Worm (Caenorhabditis elegans): ENCODE data around the gene xdh-1.

ce11 chrIV:14387766-14388553 is 24.7 kb downstream of the xdh-1 start:
- no peak for TF ChIP-seq pha-4 (tag; optimal IDR thresholded peaks at IDR 0.05)
- no peak for TF ChIP-seq nhr-28 (tag; optimal IDR thresholded peaks at IDR 0.05)
- no peak for TF ChIP-seq ces-1 (GFP tag; optimal IDR thresholded peaks at IDR 0.05)
- no peak for TF ChIP-seq unc-120 (tag; optimal IDR thresholded peaks at IDR 0.05; ENCODE audit: poor library complexity, severe bottlenecking)
- no peak for TF ChIP-seq nhr-76 (tag; optimal IDR thresholded peaks at IDR 0.05)
- TF ChIP-seq unc-62 (GFP tag; optimal IDR thresholded peaks at IDR 0.05): no peak
- no peak for TF ChIP-seq drap-1 (GFP tag; optimal IDR thresholded peaks at IDR 0.05)
- TF ChIP-seq cnd-1 (tag; optimal IDR thresholded peaks at IDR 0.05): no peak
- TF ChIP-seq nhr-12 (tag; optimal IDR thresholded peaks at IDR 0.05): no peak
- no peak for TF ChIP-seq lin-13 (tag; optimal IDR thresholded peaks at IDR 0.05)
